Worm (Caenorhabditis elegans): ENCODE measurements around the gene oat-1.

ce11 chrIV:8453178-8453577, 19.2 kb downstream of the oat-1 start:
- TF ChIP-seq elt-1 (tag; optimal IDR thresholded peaks at IDR 0.05) (no peak), ceh-28 (tag; optimal IDR thresholded peaks at IDR 0.05) (no peak), ZK546.5 (tag; optimal IDR thresholded peaks at IDR 0.05) (no peak), ceh-82 (tag; optimal IDR thresholded peaks at IDR 0.05) (no peak), ztf-4 (tag; optimal IDR thresholded peaks at IDR 0.05) (no peak), daf-12 (tag; optimal IDR thresholded peaks at IDR 0.05) (no peak), unc-62 (GFP tag; optimal IDR thresholded peaks at IDR 0.05) (no peak)

All from whole organism, L3 larva.